Worm (Caenorhabditis elegans) whole organism, mixed stage, embryonic: ENCODE measurements around the gene lips-1.

Experiments used
- drap-1 ChIP-seq: fragments of 200-800 bp; sonication (Bioruptor generic); optimal IDR thresholded peaks from 3 replicates; lab custom pipeline; 2018; ENCODE audit warnings: mild to moderate bottlenecking, missing genetic modification characterization, missing compliant biosample characterization
- hlh-1 ChIP-seq: fragments of 150-350 bp; optimal IDR thresholded peaks from 2 replicates; lab custom pipeline; 2014; ENCODE audit warnings: missing biosample characterization, missing genetic modification reagents, missing genetic modification characterization
- lin-13 ChIP-seq: fragments of 150-350 bp; optimal IDR thresholded peaks from 2 replicates; lab custom pipeline; 2014; ENCODE audit warnings: missing biosample characterization, missing genetic modification characterization
- lsy-2 ChIP-seq: fragments of 150-350 bp; optimal IDR thresholded peaks from 2 replicates; lab custom pipeline; 2014; ENCODE audit warnings: missing biosample characterization, missing genetic modification characterization
- nhr-76 ChIP-seq: sonication (generic microtip); optimal IDR thresholded peaks from 2 replicates; lab custom pipeline; 2017; ENCODE audit warnings: missing biosample characterization, missing genetic modification characterization
- unc-39 ChIP-seq: fragments of 150-350 bp; optimal IDR thresholded peaks from 2 replicates; lab custom pipeline; 2014; ENCODE audit warnings: missing biosample characterization, missing genetic modification characterization
- unc-62 ChIP-seq: fragments of 150-350 bp; optimal IDR thresholded peaks from 2 replicates; lab custom pipeline; 2014; ENCODE audit warnings: missing biosample characterization, missing genetic modification reagents, missing genetic modification characterization
- zip-8 ChIP-seq: fragments of 150-350 bp; optimal IDR thresholded peaks from 2 replicates; lab custom pipeline; 2014; ENCODE audit warnings: missing biosample characterization, missing genetic modification characterization
- ztf-11 ChIP-seq: fragments of 150-350 bp; optimal IDR thresholded peaks from 2 replicates; lab custom pipeline; 2014; ENCODE audit warnings: missing biosample characterization, missing genetic modification characterization

- TF ChIP-seq ztf-11 (tag; lab: Kevin White, UChicago) (no peak), unc-39 (tag; lab: Kevin White, UChicago) (no peak), lsy-2 (tag; lab: Kevin White, UChicago) (no peak), hlh-1 (no peak), nhr-76 (tag; lab: Kevin White, UChicago) (no peak), drap-1 (GFP tag; lab: Kevin White, UChicago) (no peak), zip-8 (no peak), unc-62 (GFP tag; lab: Kevin White, UChicago) (no peak), lin-13 (tag; lab: Kevin White, UChicago) (no peak)
Observed at ce11 chrX:12451258-12451657, 41.3 kb upstream of the lips-1 start.
